Fruit fly (Drosophila melanogaster) whole organism, embryonic: Measurements from ENCODE around the gene CG12054.

ENCODE experiments used
- B-H2 ChIP-seq: fragments of 200-800 bp; sonication (Bioruptor generic); optimal IDR thresholded peaks from 2 replicates; lab custom pipeline; 2018; ENCODE audit warnings: missing biosample characterization, mild to moderate bottlenecking, missing genetic modification characterization
- BEAF-32 ChIP-seq: fragments of 200-800 bp; sonication (Bioruptor generic); optimal IDR thresholded peaks from 3 replicates; lab custom pipeline; 2017; ENCODE audit warnings: missing biosample characterization, missing genetic modification characterization, mild to moderate bottlenecking, moderate library complexity, missing genetic modification reagents
- CG10979 ChIP-seq: fragments of 200-800 bp; sonication (Bioruptor generic); optimal IDR thresholded peaks from 2 replicates; lab custom pipeline; 2018; ENCODE audit warnings: missing biosample characterization, mild to moderate bottlenecking, missing genetic modification characterization, moderate library complexity
- CG11085 ChIP-seq: fragments of 200-800 bp; sonication (Bioruptor generic); IDR thresholded peaks from 2 replicates; pipeline ENCODE4 v1.3.6; 2022; ENCODE audit warnings: missing biosample characterization, missing genetic modification characterization
- CG12659 ChIP-seq: fragments of 200-800 bp; sonication (Bioruptor generic); optimal IDR thresholded peaks from 3 replicates; lab custom pipeline; 2017; ENCODE audit warnings: mild to moderate bottlenecking, missing biosample characterization, missing genetic modification reagents, missing genetic modification characterization
- CG13624 ChIP-seq: fragments of 200-800 bp; sonication (Bioruptor generic); optimal IDR thresholded peaks from 2 replicates; lab custom pipeline; 2016; ENCODE audit warnings: missing biosample characterization, missing genetic modification characterization
- CG14860 ChIP-seq: fragments of 200-800 bp; sonication (Bioruptor generic); IDR thresholded peaks from 3 replicates; pipeline ENCODE4 v1.3.6; 2022; ENCODE audit warnings: missing biosample characterization, missing genetic modification characterization; ENCODE audit not compliant: partially characterized antibody
- CG15011 ChIP-seq: fragments of 200-800 bp; sonication (Bioruptor generic); optimal IDR thresholded peaks from 3 replicates; lab custom pipeline; 2018; ENCODE audit warnings: missing biosample characterization, mild to moderate bottlenecking, missing genetic modification characterization
- CG15514 ChIP-seq: fragments of 200-800 bp; sonication (Bioruptor generic); optimal IDR thresholded peaks from 3 replicates; lab custom pipeline; 2017; ENCODE audit warnings: missing biosample characterization, missing genetic modification characterization, mild to moderate bottlenecking, moderate library complexity, missing genetic modification reagents
- CG16813 ChIP-seq: fragments of 200-800 bp; sonication (Bioruptor generic); IDR thresholded peaks from 3 replicates; pipeline ENCODE4 v1.3.6; 2022; ENCODE audit warnings: missing biosample characterization, missing genetic modification characterization; ENCODE audit not compliant: partially characterized antibody
- CG17361 ChIP-seq: fragments of 200-800 bp; sonication (Bioruptor generic); IDR thresholded peaks from 3 replicates; pipeline ENCODE4 v1.3.6; 2022; ENCODE audit warnings: missing biosample characterization, missing genetic modification characterization
- CG17829 ChIP-seq: fragments of 200-800 bp; optimal IDR thresholded peaks from 2 replicates; lab custom pipeline; 2019; ENCODE audit warnings: missing biosample characterization, mild to moderate bottlenecking, missing genetic modification characterization, moderate library complexity
- CG2116 ChIP-seq: fragments of 200-800 bp; sonication (Bioruptor generic); optimal IDR thresholded peaks from 3 replicates; lab custom pipeline; 2018; ENCODE audit warnings: missing biosample characterization, mild to moderate bottlenecking, missing genetic modification characterization
- CG2129 ChIP-seq: fragments of 200-800 bp; sonication (Bioruptor generic); IDR thresholded peaks from 2 replicates; pipeline ENCODE4 v1.3.6; 2022; ENCODE audit warnings: missing biosample characterization, missing genetic modification characterization; ENCODE audit not compliant: partially characterized antibody
- CG32532 ChIP-seq: fragments of 200-800 bp; sonication (Bioruptor generic); IDR thresholded peaks from 2 replicates; pipeline ENCODE4 v1.3.6; 2022; ENCODE audit warnings: missing biosample characterization, missing genetic modification characterization
- CG32772 ChIP-seq: fragments of 200-800 bp; sonication (Bioruptor generic); IDR thresholded peaks from 2 replicates; pipeline ENCODE4 v1.3.6; 2022; ENCODE audit warnings: missing biosample characterization, missing genetic modification characterization
- CG3995 ChIP-seq: fragments of 200-800 bp; sonication (Bioruptor generic); optimal IDR thresholded peaks from 3 replicates; lab custom pipeline; 2016; ENCODE audit warnings: missing biosample characterization, missing genetic modification characterization
- CG4404 ChIP-seq: fragments of 200-800 bp; sonication (Bioruptor generic); IDR thresholded peaks from 2 replicates; pipeline ENCODE4 v1.3.6; 2022; ENCODE audit warnings: missing biosample characterization, missing genetic modification characterization
- CG5953 ChIP-seq: fragments of 200-800 bp; sonication (Bioruptor generic); IDR thresholded peaks from 2 replicates; pipeline ENCODE4 v1.3.6; 2022; ENCODE audit warnings: missing biosample characterization, missing genetic modification characterization
- CG6813 ChIP-seq: fragments of 200-800 bp; sonication (Bioruptor generic); optimal IDR thresholded peaks from 2 replicates; lab custom pipeline; 2017; ENCODE audit warnings: missing biosample characterization, missing genetic modification characterization, mild to moderate bottlenecking, moderate library complexity, missing genetic modification reagents
- CG7987 ChIP-seq: fragments of 200-800 bp; sonication (Bioruptor generic); optimal IDR thresholded peaks from 2 replicates; lab custom pipeline; 2018; ENCODE audit warnings: missing biosample characterization, mild to moderate bottlenecking, missing genetic modification characterization, moderate library complexity
- CG8478 ChIP-seq: fragments of >200 bp; optimal IDR thresholded peaks from 2 replicates; lab custom pipeline; 2018
- CG9215 ChIP-seq: fragments of 200-800 bp; sonication (Bioruptor generic); IDR thresholded peaks from 2 replicates; pipeline ENCODE4 v1.3.6; 2022; ENCODE audit warnings: missing biosample characterization, missing genetic modification characterization
- Doc3 ChIP-seq: fragments of 200-800 bp; sonication (Bioruptor generic); IDR thresholded peaks from 3 replicates; pipeline ENCODE4 v1.3.6; 2022; ENCODE audit warnings: missing biosample characterization, missing genetic modification characterization; ENCODE audit not compliant: partially characterized antibody
- E2f2 ChIP-seq: fragments of 200-800 bp; sonication (Bioruptor generic); IDR thresholded peaks from 2 replicates; pipeline ENCODE4 v1.3.6; 2022; ENCODE audit warnings: missing biosample characterization, missing genetic modification characterization
- Eip74EF ChIP-seq, 2 experiments: fragments of 200-800 bp in 1 of 2; fragments of >200 bp in 1 of 2; sonication (Bioruptor generic) in 1 of 2; optimal IDR thresholded peaks; 2 replicates each; lab custom pipeline; 2017 to 2019; ENCODE audit warnings: missing biosample characterization in 2 of 2, missing genetic modification characterization in 2 of 2, mild to moderate bottlenecking in 1 of 2, moderate library complexity in 1 of 2
- Fer3 ChIP-seq: fragments of 200-800 bp; sonication (Bioruptor generic); optimal IDR thresholded peaks from 2 replicates; lab custom pipeline; 2018; ENCODE audit warnings: missing biosample characterization, mild to moderate bottlenecking, missing genetic modification characterization, moderate library complexity
- Hey ChIP-seq: fragments of 200-800 bp; sonication (Bioruptor generic); optimal IDR thresholded peaks from 3 replicates; lab custom pipeline; 2018; ENCODE audit warnings: missing biosample characterization, mild to moderate bottlenecking, missing genetic modification characterization
- Optix ChIP-seq: fragments of 200-800 bp; sonication (Bioruptor generic); IDR thresholded peaks from 3 replicates; pipeline ENCODE4 v1.3.6; 2022; ENCODE audit warnings: missing biosample characterization, missing genetic modification characterization
- Poxn ChIP-seq: fragments of 200-800 bp; sonication (Bioruptor generic); IDR thresholded peaks from 2 replicates; pipeline ENCODE4 v1.3.6; 2022; ENCODE audit warnings: missing biosample characterization, missing genetic modification characterization
- Rfx ChIP-seq: fragments of 200-800 bp; sonication (Bioruptor generic); IDR thresholded peaks from 2 replicates; pipeline ENCODE4 v1.3.6; 2022; ENCODE audit warnings: missing biosample characterization, missing genetic modification characterization
- Sin3A ChIP-seq: fragments of >200 bp; optimal IDR thresholded peaks from 2 replicates; lab custom pipeline; 2018
- Sry-β ChIP-seq: fragments of 200-800 bp; sonication (Bioruptor generic); optimal IDR thresholded peaks from 2 replicates; lab custom pipeline; 2018; ENCODE audit warnings: missing biosample characterization, mild to moderate bottlenecking, missing genetic modification characterization, moderate library complexity
- Vsx1 ChIP-seq: fragments of 200-800 bp; sonication (Bioruptor generic); optimal IDR thresholded peaks from 2 replicates; lab custom pipeline; 2017; ENCODE audit warnings: missing biosample characterization, mild to moderate bottlenecking, missing genetic modification characterization, missing genetic modification reagents
- Xbp1 ChIP-seq: fragments of 200-800 bp; sonication (Bioruptor generic); optimal IDR thresholded peaks from 3 replicates; lab custom pipeline; 2016; ENCODE audit warnings: missing biosample characterization, mild to moderate bottlenecking, missing genetic modification characterization
- YL-1 ChIP-seq: fragments of 200-800 bp; sonication (Bioruptor generic); optimal IDR thresholded peaks from 3 replicates; lab custom pipeline; 2017; ENCODE audit warnings: missing biosample characterization, mild to moderate bottlenecking, missing genetic modification characterization
- bbx ChIP-seq: fragments of 200-800 bp; sonication (Bioruptor generic); IDR thresholded peaks from 2 replicates; pipeline ENCODE4 v1.3.6; 2022; ENCODE audit warnings: missing biosample characterization, missing genetic modification characterization; ENCODE audit not compliant: partially characterized antibody
- br ChIP-seq: fragments of >200 bp; optimal IDR thresholded peaks from 2 replicates; lab custom pipeline; 2017
- cg ChIP-seq: fragments of 200-800 bp; sonication (Bioruptor generic); optimal IDR thresholded peaks from 3 replicates; lab custom pipeline; 2019; ENCODE audit warnings: missing biosample characterization, mild to moderate bottlenecking, missing genetic modification characterization, moderate library complexity
- dm ChIP-seq: fragments of 200-800 bp; sonication (Bioruptor generic); optimal IDR thresholded peaks from 3 replicates; lab custom pipeline; 2016; ENCODE audit warnings: missing biosample characterization, missing genetic modification characterization
- gro ChIP-seq: fragments of 200-800 bp; sonication (Bioruptor generic); optimal IDR thresholded peaks from 2 replicates; lab custom pipeline; 2016; ENCODE audit warnings: missing biosample characterization, missing genetic modification characterization
- hbn ChIP-seq: fragments of 200-800 bp; sonication (Bioruptor generic); IDR thresholded peaks from 2 replicates; pipeline ENCODE4 v1.3.6; 2022; ENCODE audit warnings: missing biosample characterization, missing genetic modification characterization; ENCODE audit not compliant: partially characterized antibody
- mld ChIP-seq: fragments of 200-800 bp; sonication (Bioruptor generic); IDR thresholded peaks from 3 replicates; pipeline ENCODE4 v1.3.6; 2022; ENCODE audit warnings: missing biosample characterization, missing genetic modification characterization; ENCODE audit not compliant: partially characterized antibody
- nmo ChIP-seq: fragments of 200-800 bp; sonication (Bioruptor generic); optimal IDR thresholded peaks from 2 replicates; lab custom pipeline; 2018; ENCODE audit warnings: missing biosample characterization, mild to moderate bottlenecking, missing genetic modification characterization, moderate library complexity
- org-1 ChIP-seq: fragments of 200-800 bp; sonication (Bioruptor generic); optimal IDR thresholded peaks from 2 replicates; lab custom pipeline; 2017; ENCODE audit warnings: missing biosample characterization, missing genetic modification characterization
- pum ChIP-seq: fragments of 200-800 bp; sonication (Bioruptor generic); optimal IDR thresholded peaks from 2 replicates; lab custom pipeline; 2016; ENCODE audit warnings: missing biosample characterization, missing genetic modification characterization
- pzg ChIP-seq: fragments of 200-800 bp; sonication (Bioruptor generic); optimal IDR thresholded peaks from 3 replicates; lab custom pipeline; 2018; ENCODE audit warnings: missing biosample characterization, mild to moderate bottlenecking, missing genetic modification characterization, moderate library complexity
- row ChIP-seq: fragments of 200-800 bp; sonication (Bioruptor generic); IDR thresholded peaks from 3 replicates; pipeline ENCODE4 v1.3.6; 2022; ENCODE audit warnings: missing biosample characterization, missing genetic modification characterization
- sug ChIP-seq: fragments of 200-800 bp; optimal IDR thresholded peaks from 2 replicates; lab custom pipeline; 2019; ENCODE audit warnings: missing biosample characterization, mild to moderate bottlenecking, missing genetic modification characterization, moderate library complexity
- vfl ChIP-seq: fragments of 200-800 bp; sonication (Bioruptor generic); optimal IDR thresholded peaks from 2 replicates; lab custom pipeline; 2016; ENCODE audit warnings: missing biosample characterization, missing genetic modification characterization
- zen2 ChIP-seq: fragments of 200-800 bp; sonication (Bioruptor generic); IDR thresholded peaks from 3 replicates; pipeline ENCODE4 v1.3.6; 2022; ENCODE audit warnings: missing biosample characterization, missing genetic modification characterization; ENCODE audit not compliant: partially characterized antibody

CG12054 gene

dm6 chr3R:31254808-31255207 is 34.3 kb downstream of the CG12054 start, which contains the start of the genes CG1750 and spn-F (continued):
- TF ChIP-seq Vsx1 (GFP tag; lab: Kevin White, UChicago), result no peak
- peak; percentile 73 for TF ChIP-seq hbn (GFP tag; lab: Robert Waterston, UW)
- TF ChIP-seq E2f2 (GFP tag; lab: Robert Waterston, UW), result no peak
- TF ChIP-seq CG32532 (GFP tag; lab: Robert Waterston, UW), result no peak
- no peak for TF ChIP-seq cg
- peak; percentile 23 for TF ChIP-seq CG15514 (GFP tag; lab: Kevin White, UChicago)
- no peak for TF ChIP-seq CG13624
- no peak for TF ChIP-seq CG10979
- no peak for TF ChIP-seq org-1
- 0 out of 3 replicates have a peak, but pooled peaks have one; percentile 19 for TF ChIP-seq CG17361 (GFP tag; lab: Robert Waterston, UW)
- TF ChIP-seq CG11085 (GFP tag; lab: Robert Waterston, UW), result no peak
- peak; percentile 75 for TF ChIP-seq row (GFP tag; lab: Robert Waterston, UW)
- no peak for TF ChIP-seq CG9215 (GFP tag; lab: Robert Waterston, UW)
- TF ChIP-seq vfl (GFP tag; lab: Kevin White, UChicago), result no peak
- 0 out of 3 replicates have a peak, but pooled peaks have one; percentile 22 for TF ChIP-seq mld (GFP tag; lab: Robert Waterston, UW)
- no peak for TF ChIP-seq CG32772 (GFP tag; lab: Robert Waterston, UW)
- TF ChIP-seq CG3995 (GFP tag; lab: Kevin White, UChicago), result peak; percentile 84
- peak; percentile 30 for TF ChIP-seq CG12659 (GFP tag; lab: Kevin White, UChicago)
- TF ChIP-seq bbx, result peak; percentile 48; the same call in 1 of the 2 replicates
- TF ChIP-seq Sin3A (lab: Kevin White, UChicago), result no peak
- TF ChIP-seq zen2 (GFP tag; lab: Robert Waterston, UW), result no peak; the same call in 2 of the 3 replicates
- TF ChIP-seq CG8478 (lab: Kevin White, UChicago), result no peak
- peak; percentile 45 for TF ChIP-seq CG2116
- peak; percentile 56; the same call in 1 of the 2 replicates for TF ChIP-seq CG2129
- TF ChIP-seq Doc3 (GFP tag; lab: Robert Waterston, UW), result peak; percentile 76
- TF ChIP-seq CG17829 (tag; lab: Kevin White, UChicago), result peak; percentile 28
- no peak for TF ChIP-seq dm (GFP tag; lab: Kevin White, UChicago)
- no peak for TF ChIP-seq pum (GFP tag; lab: Kevin White, UChicago)
- TF ChIP-seq Hey (tag; lab: Kevin White, UChicago), result no peak
- peak; percentile 59 for TF ChIP-seq CG16813 (GFP tag; lab: Robert Waterston, UW)
- no peak for TF ChIP-seq CG6813 (GFP tag; lab: Kevin White, UChicago)
- no peak for TF ChIP-seq Rfx (GFP tag; lab: Robert Waterston, UW)
- TF ChIP-seq nmo, result peak; percentile 32
- no peak for TF ChIP-seq Eip74EF (GFP tag; optimal IDR thresholded peaks at IDR 0.05; lab: Kevin White, UChicago)
- TF ChIP-seq CG5953 (GFP tag; lab: Robert Waterston, UW), result no peak
- no peak for TF ChIP-seq CG7987 (GFP tag; lab: Kevin White, UChicago)
- TF ChIP-seq B-H2 (GFP tag; lab: Kevin White, UChicago), result no peak
- peak; percentile 5 for TF ChIP-seq gro (GFP tag; lab: Kevin White, UChicago)
- TF ChIP-seq CG15011 (GFP tag; lab: Kevin White, UChicago), result no peak
- TF ChIP-seq CG14860 (GFP tag; lab: Robert Waterston, UW), result peak; percentile 49; the same call in 2 of the 3 replicates
- TF ChIP-seq Fer3 (tag; lab: Kevin White, UChicago), result no peak
- no peak for TF ChIP-seq Optix (GFP tag; lab: Robert Waterston, UW)
- TF ChIP-seq pzg (GFP tag; lab: Kevin White, UChicago), result peak; percentile 61
- TF ChIP-seq CG4404, result no peak
- no peak for TF ChIP-seq Xbp1 (GFP tag; lab: Kevin White, UChicago)
- no peak for TF ChIP-seq Poxn (GFP tag; lab: Robert Waterston, UW)
- TF ChIP-seq Sry-β (GFP tag; lab: Kevin White, UChicago), result peak; percentile 28
- no peak for TF ChIP-seq br
- peak; percentile 82 for TF ChIP-seq BEAF-32 (GFP tag; lab: Kevin White, UChicago)
- TF ChIP-seq sug (tag; lab: Kevin White, UChicago), result peak; percentile 13
- TF ChIP-seq YL-1 (GFP tag; lab: Kevin White, UChicago), result peak; percentile 43
